Fruit fly (Drosophila melanogaster): ENCODE results near the gene Arv1.

DNA sequence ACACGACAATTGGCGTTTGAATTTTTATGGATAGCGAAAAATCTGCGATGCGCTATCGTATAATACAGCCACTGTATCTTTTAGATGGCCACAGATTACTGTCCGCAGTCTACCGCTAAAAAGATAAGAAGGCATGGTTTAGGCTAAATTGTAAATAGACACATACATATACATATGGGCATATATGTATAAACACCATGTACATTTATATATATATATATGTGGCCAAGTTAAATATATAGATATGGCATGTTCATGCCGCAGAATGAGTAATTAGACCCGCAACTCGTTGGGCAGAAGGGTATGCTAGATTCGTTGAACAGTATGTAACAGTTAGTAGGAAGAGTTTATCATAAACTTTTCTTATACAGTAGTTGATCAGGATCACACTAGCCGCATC lies 32.9 kb upstream of the Arv1 start, which contains the start of gene CapaR:
- TF ChIP-seq acj6 (GFP tag; optimal IDR thresholded peaks at IDR 0.05) (no peak), CG8319 (GFP tag; optimal IDR thresholded peaks at IDR 0.05) (no peak), CG34406 (GFP tag; optimal IDR thresholded peaks at IDR 0.05) (no peak), Ets21C (GFP tag; optimal IDR thresholded peaks at IDR 0.05) (no peak), CG6854 (GFP tag; optimal IDR thresholded peaks at IDR 0.05) (no peak), Sox102F (GFP tag; optimal IDR thresholded peaks at IDR 0.05) (no peak)

Data from whole organism, prepupa.